Worm (Caenorhabditis elegans): ENCODE results near the gene H35N09.1.

DNA sequence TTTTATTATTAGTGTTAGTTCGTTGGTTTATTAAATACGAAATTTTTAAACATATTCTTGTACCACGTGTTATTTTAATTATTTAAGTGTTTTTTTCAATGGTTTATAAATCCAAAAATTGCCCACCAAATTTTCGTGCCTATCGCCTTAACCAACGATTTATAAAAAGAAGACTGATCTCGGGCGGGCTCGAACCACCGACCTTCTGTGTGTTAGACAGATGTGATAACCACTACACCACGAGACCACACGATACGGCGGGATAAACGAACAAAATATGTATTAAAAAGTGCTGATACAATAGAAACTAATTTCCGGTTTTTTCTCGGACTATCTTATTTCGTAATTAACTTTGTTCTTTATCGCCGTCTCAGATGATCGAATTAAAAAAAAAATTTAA, 45.4 kb downstream of the H35N09.1 start:
- TF ChIP-seq tra-4 (tag; optimal IDR thresholded peaks at IDR 0.05) (no peak), ama-1 (optimal IDR thresholded peaks at IDR 0.05) (no peak)

Measured in whole organism, early embryonic.